Fruit fly (Drosophila melanogaster) whole organism, pupa: Measurements from ENCODE around the gene CG12617.

Experiments used
- CG10348 ChIP-seq: fragments of 200-800 bp; sonication (Bioruptor generic); IDR thresholded peaks from 2 replicates; pipeline ENCODE4 v1.3.6; 2022; ENCODE audit warnings: missing biosample characterization, missing genetic modification characterization
- CG12605 ChIP-seq: fragments of 200-800 bp; sonication (Bioruptor generic); IDR thresholded peaks from 2 replicates; pipeline ENCODE4 v1.3.6; 2022; ENCODE audit warnings: missing biosample characterization, missing genetic modification characterization
- CG13204 ChIP-seq: fragments of 200-800 bp; sonication (Bioruptor generic); optimal IDR thresholded peaks from 2 replicates; lab custom pipeline; 2018; ENCODE audit warnings: missing biosample characterization, mild to moderate bottlenecking, missing genetic modification characterization, moderate library complexity
- CG14655 ChIP-seq: fragments of 200-800 bp; sonication (Bioruptor generic); optimal IDR thresholded peaks from 3 replicates; lab custom pipeline; 2017; ENCODE audit warnings: mild to moderate bottlenecking, missing biosample characterization, missing genetic modification reagents, missing genetic modification characterization
- CG15710 ChIP-seq: fragments of 200-800 bp; sonication (Bioruptor generic); optimal IDR thresholded peaks from 2 replicates; lab custom pipeline; 2018; ENCODE audit warnings: missing biosample characterization, mild to moderate bottlenecking, missing genetic modification characterization, moderate library complexity
- CG17806 ChIP-seq: fragments of 200-800 bp; sonication (Bioruptor generic); optimal IDR thresholded peaks from 2 replicates; lab custom pipeline; 2018; ENCODE audit warnings: missing biosample characterization, mild to moderate bottlenecking, missing genetic modification characterization, moderate library complexity
- CG32121 ChIP-seq: fragments of 200-800 bp; sonication (Bioruptor generic); IDR thresholded peaks from 2 replicates; pipeline ENCODE4 v1.3.6; 2022; ENCODE audit warnings: missing biosample characterization, missing genetic modification characterization
- CG34367 ChIP-seq: fragments of 200-800 bp; sonication (Bioruptor generic); optimal IDR thresholded peaks from 2 replicates; lab custom pipeline; 2018; ENCODE audit warnings: missing biosample characterization, mild to moderate bottlenecking, missing genetic modification characterization
- CG4496 ChIP-seq: fragments of 200-800 bp; sonication (Bioruptor generic); IDR thresholded peaks from 3 replicates; pipeline ENCODE4 v1.3.6; 2022; ENCODE audit warnings: missing biosample characterization, missing genetic modification characterization
- CG8159 ChIP-seq: fragments of 200-800 bp; sonication (Bioruptor generic); optimal IDR thresholded peaks from 3 replicates; lab custom pipeline; 2018; ENCODE audit warnings: missing biosample characterization, mild to moderate bottlenecking, missing genetic modification characterization, moderate library complexity
- CG8301 ChIP-seq: fragments of 200-800 bp; sonication (Bioruptor generic); optimal IDR thresholded peaks from 2 replicates; lab custom pipeline; 2018; ENCODE audit warnings: missing biosample characterization, mild to moderate bottlenecking, missing genetic modification characterization
- CG9948 ChIP-seq: fragments of 200-800 bp; sonication (Bioruptor generic); optimal IDR thresholded peaks from 2 replicates; lab custom pipeline; 2018; ENCODE audit warnings: missing biosample characterization, mild to moderate bottlenecking, missing genetic modification characterization, moderate library complexity
- D1 ChIP-seq: fragments of 200-800 bp; sonication (Bioruptor generic); optimal IDR thresholded peaks from 2 replicates; lab custom pipeline; 2018; ENCODE audit warnings: missing biosample characterization, mild to moderate bottlenecking, missing genetic modification characterization, moderate library complexity
- EcR ChIP-seq: fragments of 200-800 bp; sonication (Bioruptor generic); optimal IDR thresholded peaks from 3 replicates; lab custom pipeline; 2019; ENCODE audit warnings: missing biosample characterization, missing genetic modification characterization, mild to moderate bottlenecking, moderate library complexity, missing genetic modification reagents
- Ets98B ChIP-seq: fragments of 200-800 bp; sonication (Bioruptor generic); IDR thresholded peaks from 2 replicates; pipeline ENCODE4 v1.3.6; 2022; ENCODE audit warnings: missing biosample characterization, missing genetic modification characterization
- Pif1A ChIP-seq: fragments of 200-800 bp; sonication (Bioruptor generic); optimal IDR thresholded peaks from 3 replicates; lab custom pipeline; 2016; ENCODE audit warnings: missing biosample characterization, missing genetic modification characterization
- Pif1B ChIP-seq: fragments of 200-800 bp; sonication (Bioruptor generic); optimal IDR thresholded peaks from 3 replicates; lab custom pipeline; 2016; ENCODE audit warnings: missing biosample characterization, missing genetic modification characterization
- Snoo ChIP-seq: fragments of 200-800 bp; sonication (Bioruptor generic); optimal IDR thresholded peaks from 3 replicates; lab custom pipeline; 2017; ENCODE audit warnings: missing biosample characterization, mild to moderate bottlenecking, missing genetic modification characterization, inconsistent platforms
- fd96Ca ChIP-seq: fragments of 200-800 bp; sonication (Bioruptor generic); IDR thresholded peaks from 3 replicates; pipeline ENCODE4 v1.3.6; 2022; ENCODE audit warnings: missing biosample characterization, missing genetic modification characterization
- gl ChIP-seq: fragments of 200-800 bp; sonication (Bioruptor generic); optimal IDR thresholded peaks from 2 replicates; lab custom pipeline; 2018; ENCODE audit warnings: missing biosample characterization, mild to moderate bottlenecking, missing genetic modification characterization
- rn ChIP-seq: fragments of 200-800 bp; sonication (Bioruptor generic); IDR thresholded peaks from 2 replicates; pipeline ENCODE4 v1.3.6; 2022; ENCODE audit warnings: missing biosample characterization, missing genetic modification characterization

Gene CG12617

DNA sequence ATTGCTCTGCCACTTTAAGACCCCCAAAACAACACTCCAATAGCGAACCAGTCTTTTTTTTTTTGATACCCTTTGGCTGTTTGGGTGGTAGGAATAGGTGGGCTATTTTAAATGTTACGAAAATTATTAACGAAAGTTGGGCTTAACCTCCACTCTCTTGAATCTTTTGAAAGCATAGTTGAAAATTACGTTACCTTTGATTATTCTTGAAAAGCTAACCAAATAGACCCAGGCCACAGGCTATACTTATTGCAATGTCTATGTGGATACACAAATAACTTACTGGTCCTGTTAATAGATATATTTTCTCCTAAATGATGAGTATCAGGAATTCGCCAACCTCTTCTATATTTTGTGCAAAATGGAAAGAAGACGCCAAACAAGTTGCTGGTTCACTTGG lies 33.5 kb downstream of the CG12617 start:
- TF ChIP-seq gl (tag; lab: Kevin White, UChicago): no peak
- TF ChIP-seq CG8159 (tag; lab: Kevin White, UChicago): no peak
- TF ChIP-seq CG9948 (tag; lab: Kevin White, UChicago): peak; percentile 21
- no peak for TF ChIP-seq D1 (tag; lab: Kevin White, UChicago)
- TF ChIP-seq Pif1B: peak; percentile 23
- TF ChIP-seq CG4496 (GFP tag; lab: Robert Waterston, UW): no peak
- TF ChIP-seq CG14655: peak; percentile 72
- TF ChIP-seq fd96Ca: 0 out of 3 replicates have a peak, but pooled peaks have one; percentile 48
- TF ChIP-seq EcR (GFP tag; lab: Kevin White, UChicago): no peak
- no peak for TF ChIP-seq CG34367 (tag; lab: Kevin White, UChicago)
- TF ChIP-seq Pif1A (GFP tag; lab: Kevin White, UChicago): peak; percentile 42
- peak; percentile 65 for TF ChIP-seq CG8301 (tag; lab: Kevin White, UChicago)

- TF ChIP-seq CG32121 (GFP tag; lab: Robert Waterston, UW): peak; percentile 53; the same call in 1 of the 2 replicates
- TF ChIP-seq CG9948 (tag; lab: Kevin White, UChicago): no peak
- TF ChIP-seq CG4496 (GFP tag; lab: Robert Waterston, UW): peak; percentile 81; the same call in 2 of the 3 replicates
- peak; percentile 84 for TF ChIP-seq CG8301 (tag; lab: Kevin White, UChicago)
- TF ChIP-seq CG14655: peak; percentile 80
- TF ChIP-seq CG34367 (tag; lab: Kevin White, UChicago): no peak
- no peak for TF ChIP-seq gl (tag; lab: Kevin White, UChicago)
- no peak; the same call in 1 of the 2 replicates for TF ChIP-seq CG10348
- TF ChIP-seq fd96Ca: peak; percentile 76
- TF ChIP-seq CG17806 (tag; lab: Kevin White, UChicago): no peak
- peak; percentile 29 for TF ChIP-seq Pif1A (GFP tag; lab: Kevin White, UChicago)
- TF ChIP-seq CG15710 (tag; lab: Kevin White, UChicago): no peak
These were observed 34.1 kb downstream of the CG12617 start for dm6 chr2L:20328569-20328968.

DNA sequence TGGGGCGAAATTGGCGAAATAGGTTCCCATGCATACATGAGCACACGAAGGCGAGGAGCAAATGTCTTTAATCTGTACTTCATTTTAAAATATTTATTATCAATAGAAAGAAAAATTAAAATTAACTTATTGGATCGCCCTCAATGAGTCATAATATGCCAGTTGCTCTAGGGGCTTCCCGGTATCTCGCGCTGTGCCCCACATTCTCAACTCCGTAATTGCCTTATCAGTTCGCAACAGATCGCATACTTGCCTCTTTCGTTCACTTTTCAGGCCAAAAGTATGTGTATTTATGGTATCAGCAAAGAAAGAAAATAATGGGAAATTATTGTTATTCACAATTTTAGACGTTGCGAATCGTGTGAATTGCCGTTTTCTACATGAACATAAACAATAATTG lies 35.1 kb downstream of the CG12617 start:
- TF ChIP-seq CG9948 (tag; lab: Kevin White, UChicago): no peak
- TF ChIP-seq Pif1A (GFP tag; lab: Kevin White, UChicago): no peak
- no peak for TF ChIP-seq rn (GFP tag; lab: Robert Waterston, UW)
- no peak for TF ChIP-seq CG15710 (tag; lab: Kevin White, UChicago)
- TF ChIP-seq CG12605 (GFP tag; lab: Robert Waterston, UW): no peak
- TF ChIP-seq CG14655: no peak
- TF ChIP-seq gl (tag; lab: Kevin White, UChicago): no peak
- no peak for TF ChIP-seq CG10348
- no peak for TF ChIP-seq CG8159 (tag; lab: Kevin White, UChicago)
- no peak for TF ChIP-seq Pif1B
- no peak for TF ChIP-seq EcR (GFP tag; lab: Kevin White, UChicago)
- no peak for TF ChIP-seq Snoo (tag; lab: Kevin White, UChicago)
- TF ChIP-seq CG17806 (tag; lab: Kevin White, UChicago): no peak
- TF ChIP-seq fd96Ca: no peak
- no peak for TF ChIP-seq Ets98B (GFP tag; lab: Robert Waterston, UW)
- TF ChIP-seq CG32121 (GFP tag; lab: Robert Waterston, UW): no peak
- TF ChIP-seq CG13204: no peak
- no peak for TF ChIP-seq CG8301 (tag; lab: Kevin White, UChicago)
- no peak for TF ChIP-seq D1 (tag; lab: Kevin White, UChicago)
- TF ChIP-seq CG34367 (tag; lab: Kevin White, UChicago): no peak

DNA sequence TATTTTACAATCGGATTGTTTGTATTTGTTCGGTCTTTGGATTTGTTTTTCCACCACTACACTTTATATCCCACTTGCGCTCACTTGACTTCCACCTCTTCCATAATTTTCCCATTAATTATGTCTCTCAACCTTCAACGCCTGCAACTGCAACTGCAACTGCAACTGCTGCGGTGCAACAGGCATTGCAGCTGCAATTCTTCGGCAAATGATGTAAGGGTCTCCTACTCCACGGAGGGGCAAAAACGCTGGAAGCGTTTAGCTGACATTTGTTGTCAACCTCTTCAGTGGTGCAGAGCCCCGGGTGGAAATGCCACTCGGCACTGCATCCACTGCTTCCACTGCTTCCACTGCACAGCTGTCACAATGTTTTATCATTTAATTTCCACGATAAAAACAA lies 38.5 kb downstream of the CG12617 start:
- no peak for TF ChIP-seq CG13204
- TF ChIP-seq fd96Ca: 0 out of 3 replicates have a peak, but pooled peaks have one; percentile 12
- TF ChIP-seq Snoo (tag; lab: Kevin White, UChicago): no peak
- no peak for TF ChIP-seq CG34367 (tag; lab: Kevin White, UChicago)
- TF ChIP-seq CG4496 (GFP tag; lab: Robert Waterston, UW): peak; percentile 12; the same call in 1 of the 3 replicates

dm6 chr2L:20334918-20335317 lies 40.4 kb downstream of the CG12617 start:
- peak; percentile 70; the same call in 2 of the 3 replicates for TF ChIP-seq fd96Ca
- no peak; the same call in 1 of the 2 replicates for TF ChIP-seq rn (GFP tag; lab: Robert Waterston, UW)
- peak; percentile 41 for TF ChIP-seq CG17806 (tag; lab: Kevin White, UChicago)
- peak; percentile 57 for TF ChIP-seq CG15710 (tag; lab: Kevin White, UChicago)
- TF ChIP-seq CG4496 (GFP tag; lab: Robert Waterston, UW): peak; percentile 85
- no peak for TF ChIP-seq EcR (GFP tag; lab: Kevin White, UChicago)
- TF ChIP-seq CG9948 (tag; lab: Kevin White, UChicago): peak; percentile 39
- peak; percentile 80 for TF ChIP-seq CG32121 (GFP tag; lab: Robert Waterston, UW)
- TF ChIP-seq CG34367 (tag; lab: Kevin White, UChicago): peak; percentile 43
- peak; percentile 56 for TF ChIP-seq Pif1B
- TF ChIP-seq CG13204: no peak
- TF ChIP-seq CG14655: peak; percentile 88
- TF ChIP-seq Pif1A (GFP tag; lab: Kevin White, UChicago): peak; percentile 44
- peak; percentile 45 for TF ChIP-seq CG8159 (tag; lab: Kevin White, UChicago)
- TF ChIP-seq Ets98B (GFP tag; lab: Robert Waterston, UW): peak; percentile 84
- TF ChIP-seq CG8301 (tag; lab: Kevin White, UChicago): peak; percentile 89
- no peak for TF ChIP-seq gl (tag; lab: Kevin White, UChicago)
- TF ChIP-seq Snoo (tag; lab: Kevin White, UChicago): no peak
- no peak for TF ChIP-seq D1 (tag; lab: Kevin White, UChicago)
- peak; percentile 49; the same call in 1 of the 2 replicates for TF ChIP-seq CG12605 (GFP tag; lab: Robert Waterston, UW)
- TF ChIP-seq CG10348: peak; percentile 53
